Worm (Caenorhabditis elegans): Measurements from ENCODE around the gene glr-8.

ce11 chrX:6505662-6506061, at the start of gene glr-8:
- TF ChIP-seq ztf-23 (GFP tag; IDR thresholded peaks at IDR 0.05) (no peak), med-1 (GFP tag; optimal IDR thresholded peaks at IDR 0.05; ENCODE audit: insufficient read depth) (no peak), cog-1 (tag; optimal IDR thresholded peaks at IDR 0.05) (no peak), ref-1 (GFP tag; conservative IDR thresholded peaks at IDR 0.05) (no peak), flt-1 (GFP tag; IDR thresholded peaks at IDR 0.05) (no peak)
